Fruit fly (Drosophila melanogaster) whole organism, embryonic: ENCODE results near the gene Drs.

Experiments used
- Atf6 ChIP-seq: fragments of 200-800 bp; sonication (Bioruptor generic); IDR thresholded peaks from 2 replicates; pipeline ENCODE4 v1.3.6; 2022; ENCODE audit warnings: missing biosample characterization, missing genetic modification characterization
- Awh ChIP-seq: fragments of 200-800 bp; sonication (Bioruptor generic); IDR thresholded peaks from 2 replicates; pipeline ENCODE4, ENCODE4 v1.3.6; 2022; ENCODE audit warnings: missing biosample characterization, missing genetic modification characterization
- BEAF-32 ChIP-seq: fragments of 200-800 bp; sonication (Bioruptor generic); optimal IDR thresholded peaks from 3 replicates; lab custom pipeline; 2017; ENCODE audit warnings: missing biosample characterization, missing genetic modification characterization, mild to moderate bottlenecking, moderate library complexity, missing genetic modification reagents
- Bgb ChIP-seq: fragments of 200-800 bp; sonication (Bioruptor generic); IDR thresholded peaks from 2 replicates; pipeline ENCODE4 v1.3.6; 2022; ENCODE audit warnings: missing biosample characterization, missing genetic modification characterization; ENCODE audit not compliant: partially characterized antibody
- CG1024 ChIP-seq: fragments of 200-800 bp; sonication (Bioruptor generic); IDR thresholded peaks from 2 replicates; pipeline ENCODE4 v1.3.6; 2022; ENCODE audit warnings: missing biosample characterization, missing genetic modification characterization
- CG11456 ChIP-seq: fragments of 200-800 bp; sonication (Bioruptor generic); IDR thresholded peaks from 3 replicates; pipeline ENCODE4 v1.3.6; 2022; ENCODE audit warnings: missing biosample characterization, missing genetic modification characterization
- CG12391 ChIP-seq: fragments of 200-800 bp; sonication (Bioruptor generic); optimal IDR thresholded peaks from 3 replicates; lab custom pipeline; 2018; ENCODE audit warnings: missing biosample characterization, mild to moderate bottlenecking, missing genetic modification characterization, moderate library complexity
- CG14860 ChIP-seq: fragments of 200-800 bp; sonication (Bioruptor generic); IDR thresholded peaks from 3 replicates; pipeline ENCODE4 v1.3.6; 2022; ENCODE audit warnings: missing biosample characterization, missing genetic modification characterization; ENCODE audit not compliant: partially characterized antibody
- CG1529 ChIP-seq: fragments of 200-800 bp; sonication (Bioruptor generic); optimal IDR thresholded peaks from 3 replicates; lab custom pipeline; 2018; ENCODE audit warnings: missing biosample characterization, missing genetic modification characterization
- CG17186 ChIP-seq: fragments of 200-800 bp; sonication (Bioruptor generic); optimal IDR thresholded peaks from 3 replicates; lab custom pipeline; 2017; ENCODE audit warnings: missing biosample characterization, missing genetic modification reagents, missing genetic modification characterization
- CG1792 ChIP-seq: fragments of 200-800 bp; sonication (Bioruptor generic); optimal IDR thresholded peaks from 2 replicates; lab custom pipeline; 2016; ENCODE audit warnings: missing biosample characterization, missing genetic modification characterization
- CG2202 ChIP-seq: fragments of 200-800 bp; sonication (Bioruptor generic); optimal IDR thresholded peaks from 2 replicates; lab custom pipeline; 2018; ENCODE audit warnings: missing biosample characterization, mild to moderate bottlenecking, missing genetic modification characterization
- CG31441 ChIP-seq: fragments of 200-800 bp; sonication (Bioruptor generic); IDR thresholded peaks from 2 replicates; pipeline ENCODE4 v1.3.6; 2022; ENCODE audit warnings: missing biosample characterization, missing genetic modification characterization
- CG32767 ChIP-seq: fragments of 200-800 bp; sonication (Bioruptor generic); IDR thresholded peaks from 2 replicates; pipeline ENCODE4 v1.3.6; 2022; ENCODE audit warnings: missing biosample characterization, missing genetic modification characterization
- CG33213 ChIP-seq: fragments of 200-800 bp; sonication (Bioruptor generic); optimal IDR thresholded peaks from 3 replicates; lab custom pipeline; 2016; ENCODE audit warnings: missing biosample characterization, missing genetic modification characterization
- CG3847 ChIP-seq: fragments of 200-800 bp; sonication (Bioruptor generic); IDR thresholded peaks from 2 replicates; pipeline ENCODE4 v1.3.6; 2022; ENCODE audit warnings: missing biosample characterization, missing genetic modification characterization
- CG4282 ChIP-seq: fragments of 200-800 bp; sonication (Bioruptor generic); optimal IDR thresholded peaks from 2 replicates; lab custom pipeline; 2016; ENCODE audit warnings: missing biosample characterization, missing genetic modification characterization
- CG6813 ChIP-seq: fragments of 200-800 bp; sonication (Bioruptor generic); optimal IDR thresholded peaks from 2 replicates; lab custom pipeline; 2017; ENCODE audit warnings: missing biosample characterization, missing genetic modification characterization, mild to moderate bottlenecking, moderate library complexity, missing genetic modification reagents
- CG7839 ChIP-seq: fragments of 200-800 bp; sonication (Bioruptor generic); optimal IDR thresholded peaks from 3 replicates; lab custom pipeline; 2018; ENCODE audit warnings: missing biosample characterization, mild to moderate bottlenecking, missing genetic modification characterization, moderate library complexity
- D19B ChIP-seq: fragments of 200-800 bp; sonication (Bioruptor generic); optimal IDR thresholded peaks from 2 replicates; lab custom pipeline; 2017; ENCODE audit warnings: missing biosample characterization, mild to moderate bottlenecking, missing genetic modification characterization
- Elba2 ChIP-seq: fragments of 200-800 bp; sonication (Bioruptor generic); optimal IDR thresholded peaks from 3 replicates; lab custom pipeline; 2016; ENCODE audit warnings: missing biosample characterization, missing genetic modification characterization
- Ets97D ChIP-seq: fragments of 200-800 bp; sonication (Bioruptor generic); optimal IDR thresholded peaks from 3 replicates; lab custom pipeline; 2016; ENCODE audit warnings: missing biosample characterization, missing genetic modification characterization
- MBD-R2 ChIP-seq: fragments of 200-800 bp; sonication (Bioruptor generic); IDR thresholded peaks from 2 replicates; pipeline ENCODE4 v1.3.6; 2022; ENCODE audit warnings: missing biosample characterization, missing genetic modification characterization
- Meics ChIP-seq: fragments of 200-800 bp; sonication (Bioruptor generic); optimal IDR thresholded peaks from 2 replicates; lab custom pipeline; 2017; ENCODE audit warnings: missing biosample characterization, mild to moderate bottlenecking, missing genetic modification characterization
- Myb ChIP-seq: fragments of 200-800 bp; sonication (Bioruptor generic); optimal IDR thresholded peaks from 2 replicates; lab custom pipeline; 2016; ENCODE audit warnings: missing biosample characterization, missing genetic modification characterization
- NFAT ChIP-seq: fragments of 200-800 bp; sonication (Bioruptor generic); IDR thresholded peaks from 2 replicates; pipeline ENCODE4 v1.3.6; 2022; ENCODE audit warnings: missing biosample characterization, missing genetic modification characterization
- Ravus ChIP-seq: fragments of 200-800 bp; sonication (Bioruptor generic); IDR thresholded peaks from 2 replicates; pipeline ENCODE4 v1.3.6; 2022; ENCODE audit warnings: missing biosample characterization, missing genetic modification characterization
- Scr ChIP-seq: fragments of 200-800 bp; sonication (Bioruptor generic); IDR thresholded peaks from 2 replicates; pipeline ENCODE4 v1.3.6; 2022; ENCODE audit warnings: missing biosample characterization, missing genetic modification characterization; ENCODE audit not compliant: partially characterized antibody
- Sox102F ChIP-seq: fragments of 200-800 bp; sonication (Bioruptor generic); optimal IDR thresholded peaks from 2 replicates; lab custom pipeline; 2018; ENCODE audit warnings: missing biosample characterization, mild to moderate bottlenecking, missing genetic modification characterization, moderate library complexity
- TFAM ChIP-seq: fragments of 200-800 bp; sonication (Bioruptor generic); optimal IDR thresholded peaks from 2 replicates; lab custom pipeline; 2017; ENCODE audit warnings: missing biosample characterization, missing genetic modification characterization, inconsistent platforms
- Tbp ChIP-seq: fragments of >200 bp; optimal IDR thresholded peaks from 2 replicates; lab custom pipeline; 2018; ENCODE audit warnings: missing biosample characterization, missing genetic modification characterization
- ara ChIP-seq: fragments of 200-800 bp; sonication (Bioruptor generic); IDR thresholded peaks from 2 replicates; pipeline ENCODE4 v1.3.6; 2022; ENCODE audit warnings: missing biosample characterization, missing genetic modification characterization
- br ChIP-seq: fragments of >200 bp; optimal IDR thresholded peaks from 2 replicates; lab custom pipeline; 2017
- cas ChIP-seq: fragments of 200-800 bp; sonication (Bioruptor generic); IDR thresholded peaks from 2 replicates; pipeline ENCODE4 v1.3.6; 2022; ENCODE audit warnings: missing biosample characterization, missing genetic modification characterization
- croc ChIP-seq: fragments of 200-800 bp; sonication (Bioruptor generic); conservative IDR thresholded peaks from 3 replicates; pipeline ENCODE4 v1.3.6; 2022; ENCODE audit warnings: missing biosample characterization, missing genetic modification characterization
- eyg ChIP-seq: fragments of 200-800 bp; sonication (Bioruptor generic); optimal IDR thresholded peaks from 3 replicates; lab custom pipeline; 2016; ENCODE audit warnings: missing biosample characterization, missing genetic modification characterization
- fru ChIP-seq: fragments of >200 bp; optimal IDR thresholded peaks from 2 replicates; lab custom pipeline; 2017
- hth ChIP-seq: fragments of >200 bp; optimal IDR thresholded peaks from 2 replicates; lab custom pipeline; 2017; ENCODE audit warnings: inconsistent platforms
- ind ChIP-seq: fragments of 200-800 bp; sonication (Bioruptor generic); optimal IDR thresholded peaks from 3 replicates; lab custom pipeline; 2016; ENCODE audit warnings: missing biosample characterization, missing genetic modification characterization
- nmo ChIP-seq: fragments of 200-800 bp; sonication (Bioruptor generic); optimal IDR thresholded peaks from 2 replicates; lab custom pipeline; 2018; ENCODE audit warnings: missing biosample characterization, mild to moderate bottlenecking, missing genetic modification characterization, moderate library complexity
- sc ChIP-seq, 3 experiments: fragments of >200 bp in 2 of 3; fragments of 200-800 bp in 1 of 3; sonication (Bioruptor generic) in 1 of 3; optimal IDR thresholded peaks; 2 replicates in 2 of 3; 3 replicates in 1 of 3; lab custom pipeline; 2017; ENCODE audit warnings: mild to moderate bottlenecking in 1 of 3, missing biosample characterization in 1 of 3, missing genetic modification characterization in 1 of 3, missing genetic modification reagents in 1 of 3
- sob ChIP-seq: fragments of 200-800 bp; sonication (Bioruptor generic); IDR thresholded peaks from 2 replicates; pipeline ENCODE4 v1.3.6; 2022; ENCODE audit warnings: missing biosample characterization, missing genetic modification characterization
- tgo ChIP-seq: fragments of 200-800 bp; sonication (Bioruptor generic); IDR thresholded peaks from 3 replicates; pipeline ENCODE4 v1.3.6; 2022; ENCODE audit warnings: missing biosample characterization, missing genetic modification characterization
- tio ChIP-seq: fragments of 200-800 bp; sonication (Bioruptor generic); optimal IDR thresholded peaks from 2 replicates; lab custom pipeline; 2017; ENCODE audit warnings: missing biosample characterization, missing genetic modification characterization, inconsistent platforms
- tx ChIP-seq: fragments of 200-800 bp; sonication (Bioruptor generic); optimal IDR thresholded peaks from 2 replicates; lab custom pipeline; 2016; ENCODE audit warnings: missing biosample characterization, missing genetic modification characterization
- unc-4 ChIP-seq: fragments of 200-800 bp; sonication (Bioruptor generic); IDR thresholded peaks from 2 replicates; pipeline ENCODE4 v1.3.6; 2022; ENCODE audit warnings: missing biosample characterization, missing genetic modification characterization; ENCODE audit not compliant: partially characterized antibody
- vnd ChIP-seq: fragments of 200-800 bp; sonication (Bioruptor generic); IDR thresholded peaks from 3 replicates; pipeline ENCODE4 v1.3.6; 2022; ENCODE audit warnings: missing biosample characterization, missing genetic modification characterization; ENCODE audit not compliant: partially characterized antibody
- wor ChIP-seq: fragments of 200-800 bp; sonication (Bioruptor generic); IDR thresholded peaks from 2 replicates; pipeline ENCODE4 v1.3.6; 2022; ENCODE audit warnings: missing biosample characterization, missing genetic modification characterization
- z ChIP-seq: fragments of 200-800 bp; sonication (Bioruptor generic); IDR thresholded peaks from 3 replicates; pipeline ENCODE4 v1.3.6; 2022; ENCODE audit warnings: missing biosample characterization, missing genetic modification characterization
- zf30C ChIP-seq: fragments of 200-800 bp; sonication (Bioruptor generic); optimal IDR thresholded peaks from 3 replicates; lab custom pipeline; 2018; ENCODE audit warnings: missing biosample characterization, mild to moderate bottlenecking, missing genetic modification characterization
- zfh1 ChIP-seq: fragments of 200-800 bp; sonication (Bioruptor generic); IDR thresholded peaks from 3 replicates; pipeline ENCODE4 v1.3.6; 2022; ENCODE audit warnings: missing biosample characterization, missing genetic modification characterization
- zfh2 ChIP-seq: fragments of 200-800 bp; sonication (Bioruptor generic); optimal IDR thresholded peaks from 2 replicates; lab custom pipeline; 2016; ENCODE audit warnings: missing biosample characterization, missing genetic modification characterization

The Drs gene

dm6 chr3L:3396056-3396455 lies 26.7 kb downstream of the Drs start (continued):
- TF ChIP-seq zf30C (GFP tag; lab: Kevin White, UChicago) (peak; percentile 88), CG1529 (GFP tag; lab: Kevin White, UChicago) (peak; percentile 92), Awh (peak; percentile 86), ara (peak; percentile 95), tgo (GFP tag; lab: Robert Waterston, UW) (peak; percentile 69), Atf6 (GFP tag; lab: Robert Waterston, UW) (peak; percentile 20; the same call in 1 of the 2 replicates), fru (lab: Kevin White, UChicago) (no peak), Bgb (GFP tag; lab: Robert Waterston, UW) (no peak), croc (GFP tag; lab: Robert Waterston, UW) (peak; percentile 92), Scr (GFP tag; lab: Robert Waterston, UW) (no peak), BEAF-32 (GFP tag; lab: Kevin White, UChicago) (no peak), Meics (peak; percentile 31), cas (GFP tag; lab: Robert Waterston, UW) (no peak), MBD-R2 (GFP tag; lab: Robert Waterston, UW) (no peak), CG1024 (peak; percentile 81), CG3847 (0 out of 2 replicates have a peak, but pooled peaks have one; percentile 29), br (lab: Kevin White, UChicago) (no peak), CG31441 (GFP tag; lab: Robert Waterston, UW) (peak; percentile 96), hth (no peak), eyg (GFP tag; lab: Kevin White, UChicago) (peak; percentile 28), sc (optimal IDR thresholded peaks at IDR 0.05; lab: Kevin White, UChicago) (no peak), sc (GFP tag; optimal IDR thresholded peaks at IDR 0.05; lab: Kevin White, UChicago) (peak; percentile 93), CG33213 (GFP tag; lab: Kevin White, UChicago) (peak; percentile 71), unc-4 (GFP tag; lab: Robert Waterston, UW) (no peak), tx (GFP tag; lab: Kevin White, UChicago) (peak; percentile 47), CG14860 (GFP tag; lab: Robert Waterston, UW) (no peak), tio (GFP tag; lab: Kevin White, UChicago) (peak; percentile 73), NFAT (no peak), CG12391 (tag; lab: Kevin White, UChicago) (peak; percentile 95), sob (GFP tag; lab: Robert Waterston, UW) (no peak; the same call in 1 of the 2 replicates), CG1792 (GFP tag; lab: Kevin White, UChicago) (peak; percentile 53), Ravus (GFP tag; lab: Robert Waterston, UW) (no peak), CG4282 (no peak), Myb (GFP tag; lab: Kevin White, UChicago) (peak; percentile 16), ind (GFP tag; lab: Kevin White, UChicago) (peak; percentile 65), wor (GFP tag; lab: Robert Waterston, UW) (peak; percentile 76; the same call in 1 of the 2 replicates), zfh2 (no peak), CG11456 (GFP tag; lab: Robert Waterston, UW) (no peak), CG32767 (GFP tag; lab: Robert Waterston, UW) (peak; percentile 85), Tbp (GFP tag; lab: Kevin White, UChicago) (no peak), CG17186 (peak; percentile 65), z (GFP tag; lab: Robert Waterston, UW) (0 out of 3 replicates have a peak, but pooled peaks have one; percentile 35), Elba2 (GFP tag; lab: Kevin White, UChicago) (no peak), Sox102F (peak; percentile 93), nmo (GFP tag; lab: Kevin White, UChicago) (peak; percentile 96), D19B (GFP tag; lab: Kevin White, UChicago) (no peak), CG6813 (peak; percentile 68), Ets97D (GFP tag; lab: Kevin White, UChicago) (peak; percentile 40), vnd (no peak), TFAM (peak; percentile 56), CG7839 (tag; lab: Kevin White, UChicago) (peak; percentile 90), CG2202 (tag; lab: Kevin White, UChicago) (peak; percentile 96), zfh1 (peak; percentile 94)
